Fruit fly (Drosophila melanogaster) whole organism, embryonic: ENCODE results near the gene CG15522.

Experiments used
- Asciz ChIP-seq: fragments of 200-800 bp; sonication (Bioruptor generic); optimal IDR thresholded peaks from 2 replicates; lab custom pipeline; 2017; ENCODE audit warnings: missing biosample characterization, mild to moderate bottlenecking, missing genetic modification characterization, missing genetic modification reagents
- Bdp1 ChIP-seq: fragments of 200-800 bp; sonication (Bioruptor generic); optimal IDR thresholded peaks from 3 replicates; lab custom pipeline; 2016; ENCODE audit warnings: missing biosample characterization, missing genetic modification characterization
- Blimp-1 ChIP-seq: fragments of 200-800 bp; sonication (Bioruptor generic); optimal IDR thresholded peaks from 3 replicates; lab custom pipeline; 2018; ENCODE audit warnings: missing biosample characterization, missing genetic modification characterization, mild to moderate bottlenecking, moderate library complexity, missing genetic modification reagents
- CG12071 ChIP-seq: fragments of 200-800 bp; sonication (Bioruptor generic); optimal IDR thresholded peaks from 3 replicates; lab custom pipeline; 2018; ENCODE audit warnings: missing biosample characterization, mild to moderate bottlenecking, missing genetic modification characterization
- CG14860 ChIP-seq: fragments of 200-800 bp; sonication (Bioruptor generic); IDR thresholded peaks from 3 replicates; pipeline ENCODE4 v1.3.6; 2022; ENCODE audit warnings: missing biosample characterization, missing genetic modification characterization; ENCODE audit not compliant: partially characterized antibody
- CG15514 ChIP-seq: fragments of 200-800 bp; sonication (Bioruptor generic); optimal IDR thresholded peaks from 3 replicates; lab custom pipeline; 2017; ENCODE audit warnings: missing biosample characterization, missing genetic modification characterization, mild to moderate bottlenecking, moderate library complexity, missing genetic modification reagents
- CG1792 ChIP-seq: fragments of 200-800 bp; sonication (Bioruptor generic); optimal IDR thresholded peaks from 2 replicates; lab custom pipeline; 2016; ENCODE audit warnings: missing biosample characterization, missing genetic modification characterization
- CG18262 ChIP-seq: fragments of 200-800 bp; optimal IDR thresholded peaks from 3 replicates; lab custom pipeline; 2019; ENCODE audit warnings: missing biosample characterization, mild to moderate bottlenecking, missing genetic modification characterization, moderate library complexity
- CG1832 ChIP-seq: fragments of 200-800 bp; sonication (Bioruptor generic); optimal IDR thresholded peaks from 2 replicates; lab custom pipeline; 2017; ENCODE audit warnings: missing biosample characterization, mild to moderate bottlenecking, missing genetic modification characterization, inconsistent platforms
- CG31388 ChIP-seq: fragments of 200-800 bp; sonication (Bioruptor generic); optimal IDR thresholded peaks from 2 replicates; lab custom pipeline; 2016; ENCODE audit warnings: missing biosample characterization, missing genetic modification characterization
- CG3407 ChIP-seq: fragments of 200-800 bp; sonication (Bioruptor generic); optimal IDR thresholded peaks from 2 replicates; lab custom pipeline; 2018; ENCODE audit warnings: missing biosample characterization, mild to moderate bottlenecking, missing genetic modification characterization
- CG4282 ChIP-seq: fragments of 200-800 bp; sonication (Bioruptor generic); optimal IDR thresholded peaks from 2 replicates; lab custom pipeline; 2016; ENCODE audit warnings: missing biosample characterization, missing genetic modification characterization
- CG43689 ChIP-seq: fragments of 200-800 bp; sonication (Bioruptor generic); IDR thresholded peaks from 2 replicates; pipeline ENCODE4 v1.3.6; 2022; ENCODE audit warnings: missing biosample characterization, missing genetic modification characterization
- CG6854 ChIP-seq: fragments of 200-800 bp; sonication (Bioruptor generic); optimal IDR thresholded peaks from 3 replicates; lab custom pipeline; 2017; ENCODE audit warnings: missing biosample characterization, mild to moderate bottlenecking, missing genetic modification characterization
- CG7786 ChIP-seq: fragments of 200-800 bp; sonication (Bioruptor generic); optimal IDR thresholded peaks from 2 replicates; lab custom pipeline; 2016; ENCODE audit warnings: missing biosample characterization, missing genetic modification characterization
- CG7839 ChIP-seq: fragments of 200-800 bp; sonication (Bioruptor generic); optimal IDR thresholded peaks from 3 replicates; lab custom pipeline; 2018; ENCODE audit warnings: missing biosample characterization, mild to moderate bottlenecking, missing genetic modification characterization, moderate library complexity
- CG9437 ChIP-seq: fragments of 200-800 bp; sonication (Bioruptor generic); optimal IDR thresholded peaks from 2 replicates; lab custom pipeline; 2018; ENCODE audit warnings: missing biosample characterization, mild to moderate bottlenecking, missing genetic modification characterization
- CG9932 ChIP-seq: fragments of 200-800 bp; sonication (Bioruptor generic); IDR thresholded peaks from 2 replicates; pipeline ENCODE4 v1.3.6; 2022; ENCODE audit warnings: missing biosample characterization, missing genetic modification characterization
- Chrac-16 ChIP-seq: fragments of 200-800 bp; sonication (Bioruptor generic); optimal IDR thresholded peaks from 3 replicates; lab custom pipeline; 2016; ENCODE audit warnings: missing biosample characterization, missing genetic modification characterization
- D ChIP-seq, 2 experiments: fragments of 200-800 bp in 1 of 2; fragments of >200 bp in 1 of 2; sonication (Bioruptor generic) in 1 of 2; optimal IDR thresholded peaks; 2 replicates in 1 of 2; 3 replicates in 1 of 2; lab custom pipeline; 2017; ENCODE audit warnings: mild to moderate bottlenecking in 1 of 2, missing biosample characterization in 1 of 2, missing genetic modification characterization in 1 of 2, missing genetic modification reagents in 1 of 2
- D19A ChIP-seq: fragments of 200-800 bp; optimal IDR thresholded peaks from 3 replicates; lab custom pipeline; 2019; ENCODE audit warnings: missing biosample characterization, mild to moderate bottlenecking, missing genetic modification characterization, moderate library complexity
- Dfd ChIP-seq, 2 experiments: fragments of >200 bp; optimal IDR thresholded peaks; 2 replicates each; lab custom pipeline; 2017; ENCODE audit warnings: missing biosample characterization in 2 of 2, missing genetic modification characterization in 2 of 2
- Gug ChIP-seq: fragments of 200-800 bp; sonication (Bioruptor generic); IDR thresholded peaks from 4 replicates; pipeline ENCODE4 v1.3.6; 2022; ENCODE audit warnings: missing biosample characterization, missing genetic modification characterization
- HLH4C ChIP-seq: fragments of 200-800 bp; sonication (Bioruptor generic); IDR thresholded peaks from 3 replicates; pipeline ENCODE4 v1.3.6; 2022; ENCODE audit warnings: missing biosample characterization, missing genetic modification characterization; ENCODE audit not compliant: partially characterized antibody
- Hand ChIP-seq: fragments of 200-800 bp; sonication (Bioruptor generic); optimal IDR thresholded peaks from 2 replicates; lab custom pipeline; 2017; ENCODE audit warnings: mild to moderate bottlenecking, missing biosample characterization, missing genetic modification reagents, missing genetic modification characterization
- HmgZ ChIP-seq: fragments of 200-800 bp; sonication (Bioruptor generic); optimal IDR thresholded peaks from 2 replicates; lab custom pipeline; 2018; ENCODE audit warnings: missing biosample characterization, mild to moderate bottlenecking, missing genetic modification characterization
- Lpt ChIP-seq: fragments of >200 bp; optimal IDR thresholded peaks from 2 replicates; lab custom pipeline; 2018; ENCODE audit warnings: missing biosample characterization, missing genetic modification characterization
- MESR4 ChIP-seq: fragments of 200-800 bp; sonication (Bioruptor generic); optimal IDR thresholded peaks from 2 replicates; lab custom pipeline; 2018; ENCODE audit warnings: missing biosample characterization, mild to moderate bottlenecking, missing genetic modification characterization, moderate library complexity
- Mrtf ChIP-seq: fragments of 200-800 bp; sonication (Bioruptor generic); IDR thresholded peaks from 3 replicates; pipeline ENCODE4 v1.3.6; 2022; ENCODE audit warnings: missing biosample characterization, missing genetic modification characterization
- Oli ChIP-seq: fragments of 200-800 bp; sonication (Bioruptor generic); optimal IDR thresholded peaks from 2 replicates; lab custom pipeline; 2018; ENCODE audit warnings: missing biosample characterization, mild to moderate bottlenecking, missing genetic modification characterization, moderate library complexity
- Rx ChIP-seq: fragments of 200-800 bp; sonication (Bioruptor generic); IDR thresholded peaks from 2 replicates; pipeline ENCODE4 v1.3.6; 2022; ENCODE audit warnings: missing biosample characterization, missing genetic modification characterization
- Sin3A ChIP-seq: fragments of >200 bp; optimal IDR thresholded peaks from 2 replicates; lab custom pipeline; 2018
- ac ChIP-seq: fragments of 200-800 bp; sonication (Bioruptor generic); optimal IDR thresholded peaks from 3 replicates; lab custom pipeline; 2017; ENCODE audit warnings: missing biosample characterization, mild to moderate bottlenecking, missing genetic modification characterization
- br ChIP-seq: fragments of >200 bp; optimal IDR thresholded peaks from 2 replicates; lab custom pipeline; 2017
- chif ChIP-seq, 2 experiments: fragments of 200-800 bp; sonication (Bioruptor generic); optimal IDR thresholded peaks; 3 replicates each; lab custom pipeline; 2016; ENCODE audit warnings: missing biosample characterization in 2 of 2, missing genetic modification characterization in 2 of 2
- ci ChIP-seq: fragments of 200-800 bp; sonication (Bioruptor generic); IDR thresholded peaks from 3 replicates; pipeline ENCODE4 v1.3.6; 2022; ENCODE audit warnings: missing biosample characterization, missing genetic modification characterization
- da ChIP-seq: fragments of 200-800 bp; sonication (Bioruptor generic); optimal IDR thresholded peaks from 2 replicates; lab custom pipeline; 2016; ENCODE audit warnings: missing biosample characterization, missing genetic modification characterization
- disco-r ChIP-seq: fragments of 200-800 bp; sonication (Bioruptor generic); optimal IDR thresholded peaks from 2 replicates; lab custom pipeline; 2016; ENCODE audit warnings: missing biosample characterization, missing genetic modification characterization
- dmrt11E ChIP-seq: fragments of 200-800 bp; sonication (Bioruptor generic); optimal IDR thresholded peaks from 3 replicates; lab custom pipeline; 2018; ENCODE audit warnings: missing biosample characterization, mild to moderate bottlenecking, missing genetic modification characterization, moderate library complexity
- ewg ChIP-seq: fragments of 200-800 bp; sonication (Bioruptor generic); optimal IDR thresholded peaks from 3 replicates; lab custom pipeline; 2017; ENCODE audit warnings: mild to moderate bottlenecking, missing biosample characterization, missing genetic modification reagents, missing genetic modification characterization
- eyg ChIP-seq: fragments of 200-800 bp; sonication (Bioruptor generic); optimal IDR thresholded peaks from 3 replicates; lab custom pipeline; 2016; ENCODE audit warnings: missing biosample characterization, missing genetic modification characterization
- grn ChIP-seq: fragments of 200-800 bp; sonication (Bioruptor generic); optimal IDR thresholded peaks from 3 replicates; lab custom pipeline; 2017; ENCODE audit warnings: missing biosample characterization, missing genetic modification characterization
- kay ChIP-seq: fragments of 200-800 bp; sonication (Bioruptor generic); optimal IDR thresholded peaks from 2 replicates; lab custom pipeline; 2016; ENCODE audit warnings: missing biosample characterization, missing genetic modification characterization
- oc ChIP-seq: fragments of 200-800 bp; sonication (Bioruptor generic); optimal IDR thresholded peaks from 2 replicates; lab custom pipeline; 2018; ENCODE audit warnings: missing biosample characterization, mild to moderate bottlenecking, missing genetic modification characterization, moderate library complexity
- odd ChIP-seq: fragments of 200-800 bp; sonication (Bioruptor generic); optimal IDR thresholded peaks from 2 replicates; lab custom pipeline; 2017; ENCODE audit warnings: missing biosample characterization, mild to moderate bottlenecking, missing genetic modification characterization
- otp ChIP-seq: fragments of 200-800 bp; sonication (Bioruptor generic); IDR thresholded peaks from 3 replicates; pipeline ENCODE4, ENCODE4 v1.3.6; 2022; ENCODE audit warnings: missing biosample characterization, missing genetic modification characterization
- pho ChIP-seq: fragments of 200-800 bp; sonication (Bioruptor generic); optimal IDR thresholded peaks from 2 replicates; lab custom pipeline; 2016; ENCODE audit warnings: missing biosample characterization, missing genetic modification characterization
- rib ChIP-seq: fragments of 200-800 bp; sonication (Bioruptor generic); IDR thresholded peaks from 2 replicates; pipeline ENCODE4 v1.3.6; 2022; ENCODE audit warnings: missing biosample characterization, missing genetic modification characterization
- sens-2 ChIP-seq: fragments of 200-800 bp; sonication (Bioruptor generic); IDR thresholded peaks from 2 replicates; pipeline ENCODE4 v1.3.6; 2022; ENCODE audit warnings: missing biosample characterization, missing genetic modification characterization
- slou ChIP-seq: fragments of 200-800 bp; sonication (Bioruptor generic); optimal IDR thresholded peaks from 3 replicates; lab custom pipeline; 2016; ENCODE audit warnings: missing biosample characterization, missing genetic modification characterization
- ssp ChIP-seq: fragments of 200-800 bp; sonication (Bioruptor generic); IDR thresholded peaks from 2 replicates; pipeline ENCODE4 v1.3.6; 2022; ENCODE audit warnings: missing biosample characterization, missing genetic modification characterization
- unc-4 ChIP-seq: fragments of 200-800 bp; sonication (Bioruptor generic); IDR thresholded peaks from 2 replicates; pipeline ENCODE4 v1.3.6; 2022; ENCODE audit warnings: missing biosample characterization, missing genetic modification characterization; ENCODE audit not compliant: partially characterized antibody

CG15522 gene

dm6 chr3R:29935756-29936155 lies 8.7 kb downstream of the CG15522 start, which contains the start of the genes eIF2Balpha and Vps13B (continued):
- no peak for TF ChIP-seq D (optimal IDR thresholded peaks at IDR 0.05; lab: Kevin White, UChicago)
- TF ChIP-seq D (GFP tag; optimal IDR thresholded peaks at IDR 0.05; lab: Kevin White, UChicago): no peak
- no peak for TF ChIP-seq CG9932 (GFP tag; lab: Robert Waterston, UW)
- TF ChIP-seq CG9437: peak; percentile 49
- TF ChIP-seq ci (GFP tag; lab: Robert Waterston, UW): peak; percentile 40; the same call in 1 of the 3 replicates
- no peak for TF ChIP-seq rib (GFP tag; lab: Robert Waterston, UW)
- 0 out of 2 replicates have a peak, but pooled peaks have one; percentile 7 for TF ChIP-seq ssp (GFP tag; lab: Robert Waterston, UW)
- no peak for TF ChIP-seq Asciz (GFP tag; lab: Kevin White, UChicago)
- peak; percentile 66 for TF ChIP-seq unc-4
- TF ChIP-seq CG7786 (GFP tag; lab: Kevin White, UChicago): no peak
- no peak for TF ChIP-seq Lpt
- no peak for TF ChIP-seq br (lab: Kevin White, UChicago)
- no peak for TF ChIP-seq slou (GFP tag; lab: Kevin White, UChicago)
- no peak for TF ChIP-seq CG31388 (GFP tag; lab: Kevin White, UChicago)
- no peak for TF ChIP-seq D19A
- TF ChIP-seq Hand (GFP tag; lab: Kevin White, UChicago): no peak
- no peak for TF ChIP-seq CG1792 (GFP tag; lab: Kevin White, UChicago)
- TF ChIP-seq oc: no peak
- no peak for TF ChIP-seq eyg (GFP tag; lab: Kevin White, UChicago)
- TF ChIP-seq disco-r: no peak
- no peak for TF ChIP-seq odd (GFP tag; lab: Kevin White, UChicago)
- TF ChIP-seq Bdp1 (GFP tag; lab: Kevin White, UChicago): no peak
- no peak for TF ChIP-seq CG7839 (tag; lab: Kevin White, UChicago)
- TF ChIP-seq Gug (GFP tag; lab: Robert Waterston, UW): no peak
- no peak for TF ChIP-seq Rx (GFP tag; lab: Robert Waterston, UW)
- TF ChIP-seq Blimp-1 (GFP tag; lab: Kevin White, UChicago): no peak
- TF ChIP-seq HLH4C (GFP tag; lab: Robert Waterston, UW): peak; percentile 94
- TF ChIP-seq da (GFP tag; lab: Kevin White, UChicago): no peak
- TF ChIP-seq Dfd (GFP tag; optimal IDR thresholded peaks at IDR 0.05; lab: Kevin White, UChicago): no peak
- TF ChIP-seq CG6854 (GFP tag; lab: Kevin White, UChicago): no peak
- peak; percentile 63 for TF ChIP-seq CG14860
- TF ChIP-seq CG18262: no peak
- no peak for TF ChIP-seq Mrtf (GFP tag; lab: Robert Waterston, UW)
- no peak for TF ChIP-seq otp (GFP tag; lab: Robert Waterston, UW)
- no peak for TF ChIP-seq grn
- TF ChIP-seq sens-2 (GFP tag; lab: Robert Waterston, UW): no peak
- TF ChIP-seq CG1832 (GFP tag; lab: Kevin White, UChicago): no peak
- TF ChIP-seq Chrac-16 (GFP tag; lab: Kevin White, UChicago): no peak
- no peak for TF ChIP-seq Oli
- peak; percentile 35 for TF ChIP-seq MESR4
- no peak for TF ChIP-seq pho (GFP tag; lab: Kevin White, UChicago)
- no peak for TF ChIP-seq dmrt11E (tag; lab: Kevin White, UChicago)
- TF ChIP-seq Sin3A (lab: Kevin White, UChicago): peak; percentile 12
- no peak for TF ChIP-seq CG15514
- no peak for TF ChIP-seq chif (GFP tag; optimal IDR thresholded peaks at IDR 0.05; lab: Kevin White, UChicago)
- no peak for TF ChIP-seq CG43689 (GFP tag; lab: Robert Waterston, UW)
- TF ChIP-seq CG4282 (GFP tag; lab: Kevin White, UChicago): no peak
- TF ChIP-seq CG12071 (GFP tag; lab: Kevin White, UChicago): no peak
- TF ChIP-seq CG3407: no peak
- TF ChIP-seq HmgZ (tag; lab: Kevin White, UChicago): no peak
- no peak for TF ChIP-seq ewg (GFP tag; lab: Kevin White, UChicago)
- no peak for TF ChIP-seq ac (GFP tag; lab: Kevin White, UChicago)
- no peak for TF ChIP-seq kay (GFP tag; lab: Kevin White, UChicago)
